Worm (Caenorhabditis elegans): ENCODE data around the gene ZK1086.2.

Gene ZK1086.2

ce11 chrX:13745558-13745957 is 47.9 kb downstream of the ZK1086.2 start:
- TF ChIP-seq aly-2 (tag; optimal IDR thresholded peaks at IDR 0.05) (no peak), nhr-84 (tag; optimal IDR thresholded peaks at IDR 0.05) (no peak), tlp-1 (tag; optimal IDR thresholded peaks at IDR 0.05) (no peak), snu-23 (GFP tag; optimal IDR thresholded peaks at IDR 0.05) (peak; percentile 22), elt-3 (tag; optimal IDR thresholded peaks at IDR 0.05) (peak in 1 of 6 experiments; percentile 39), zip-4 (GFP tag; optimal IDR thresholded peaks at IDR 0.05) (no peak), unc-98 (GFP tag; IDR thresholded peaks at IDR 0.05) (no peak), nhr-28 (tag; optimal IDR thresholded peaks at IDR 0.05) (no peak), lin-13 (GFP tag; optimal IDR thresholded peaks at IDR 0.05) (no peak), pag-3 (tag; optimal IDR thresholded peaks at IDR 0.05; ENCODE audit: borderline replicate concordance, insufficient read depth) (no peak), lsy-2 (tag; optimal IDR thresholded peaks at IDR 0.05) (no peak), pax-3 (tag; optimal IDR thresholded peaks at IDR 0.05) (no peak), elt-2 (tag; optimal IDR thresholded peaks at IDR 0.05) (no peak), tbx-2 (tag; optimal IDR thresholded peaks at IDR 0.05) (no peak), egl-13 (tag; optimal IDR thresholded peaks at IDR 0.05) (no peak), ama-1 (optimal IDR thresholded peaks at IDR 0.05) (no peak), efl-1 (optimal IDR thresholded peaks at IDR 0.05) (no peak), efl-1 (GFP tag; optimal IDR thresholded peaks at IDR 0.05 in 1 of 2) (no peak), mab-9 (GFP tag; IDR thresholded peaks at IDR 0.05) (no peak), fos-1 (tag; optimal IDR thresholded peaks at IDR 0.05) (no peak), efl-3 (GFP tag; optimal IDR thresholded peaks at IDR 0.05) (no peak), aha-1 (tag; optimal IDR thresholded peaks at IDR 0.05) (no peak), grh-1 (GFP tag; IDR thresholded peaks at IDR 0.05) (no peak), nhr-20 (tag; optimal IDR thresholded peaks at IDR 0.05) (peak; percentile 76), mef-2 (tag; optimal IDR thresholded peaks at IDR 0.05) (no peak), alr-1 (tag; optimal IDR thresholded peaks at IDR 0.05; ENCODE audit: borderline replicate concordance) (no peak), nhr-12 (tag; optimal IDR thresholded peaks at IDR 0.05) (no peak), ztf-11 (tag; optimal IDR thresholded peaks at IDR 0.05) (no peak), C34B4.2 (tag; optimal IDR thresholded peaks at IDR 0.05) (no peak), lin-39 (tag; optimal IDR thresholded peaks at IDR 0.05) (no peak), ets-5 (GFP tag; IDR thresholded peaks at IDR 0.05) (no peak), nhr-71 (tag; optimal IDR thresholded peaks at IDR 0.05) (peak; percentile 72), blmp-1 (tag; optimal IDR thresholded peaks at IDR 0.05) (peak; percentile 79), zag-1 (tag; optimal IDR thresholded peaks at IDR 0.05) (no peak), nhr-85 (tag) (peak; percentile 87), ces-1 (GFP tag; optimal IDR thresholded peaks at IDR 0.05) (no peak), ceh-88 (GFP tag; IDR thresholded peaks at IDR 0.05) (no peak), unc-130 (tag; optimal IDR thresholded peaks at IDR 0.05) (no peak), lin-35 (GFP tag; optimal IDR thresholded peaks at IDR 0.05) (no peak), isw-1 (GFP tag; IDR thresholded peaks at IDR 0.05) (no peak), irx-1 (tag; optimal IDR thresholded peaks at IDR 0.05) (peak; percentile 59), nhr-47 (tag; optimal IDR thresholded peaks at IDR 0.05) (no peak), lin-14 (GFP tag; optimal IDR thresholded peaks at IDR 0.05) (peak; percentile 60), hlh-17 (GFP tag; optimal IDR thresholded peaks at IDR 0.05; ENCODE audit: borderline replicate concordance) (no peak), vab-15 (tag; optimal IDR thresholded peaks at IDR 0.05) (no peak), mep-1 (tag; optimal IDR thresholded peaks at IDR 0.05) (peak; percentile 9), hlh-4 (tag; optimal IDR thresholded peaks at IDR 0.05) (no peak), Y116A8C.19 (tag; optimal IDR thresholded peaks at IDR 0.05; ENCODE audit: borderline replicate concordance) (no peak), swsn-7 (tag; optimal IDR thresholded peaks at IDR 0.05) (no peak), nhr-11 (tag; optimal IDR thresholded peaks at IDR 0.05) (no peak), C16A3.4 (tag; optimal IDR thresholded peaks at IDR 0.05) (no peak), unc-86 (tag; optimal IDR thresholded peaks at IDR 0.05) (no peak), nhr-19 (GFP tag; conservative IDR thresholded peaks at IDR 0.05) (no peak), dpl-1 (GFP tag; optimal IDR thresholded peaks at IDR 0.05) (no peak)

All from whole organism, L1 larva.